Worm (Caenorhabditis elegans): ENCODE results near the gene F49C12.1.

- TF ChIP-seq nhr-11 (tag; optimal IDR thresholded peaks at IDR 0.05) (no peak), hlh-8 (tag; optimal IDR thresholded peaks at IDR 0.05) (no peak), hlh-6 (tag; optimal IDR thresholded peaks at IDR 0.05) (no peak), mec-3 (tag; optimal IDR thresholded peaks at IDR 0.05; ENCODE audit: borderline replicate concordance) (no peak), fkh-10 (GFP tag; optimal IDR thresholded peaks at IDR 0.05) (no peak), C08G9.2 (tag; optimal IDR thresholded peaks at IDR 0.05) (no peak), ztf-16 (tag; optimal IDR thresholded peaks at IDR 0.05) (no peak)
Measured at ce11 chrIV:9258547-9258946, 37.6 kb downstream of the F49C12.1 start.
